Fruit fly (Drosophila melanogaster) whole organism, larva: ENCODE measurements around the gene GramD1B.
A peak's percentile ranks its signal among the peaks of the same experiment; 100 is the strongest.
"Not testable (repeated sequence)": the region's sequence is repeated elsewhere in the genome, so short reads cannot be mapped to it uniquely, and the experiment has no call there.

Source experiments
- noc ChIP-seq: fragments of 200-800 bp; sonication (Bioruptor generic); optimal IDR thresholded peaks from 3 replicates; lab custom pipeline; 2019; ENCODE audit warnings: missing biosample characterization, mild to moderate bottlenecking, missing genetic modification characterization, moderate library complexity

GramD1B gene

DNA sequence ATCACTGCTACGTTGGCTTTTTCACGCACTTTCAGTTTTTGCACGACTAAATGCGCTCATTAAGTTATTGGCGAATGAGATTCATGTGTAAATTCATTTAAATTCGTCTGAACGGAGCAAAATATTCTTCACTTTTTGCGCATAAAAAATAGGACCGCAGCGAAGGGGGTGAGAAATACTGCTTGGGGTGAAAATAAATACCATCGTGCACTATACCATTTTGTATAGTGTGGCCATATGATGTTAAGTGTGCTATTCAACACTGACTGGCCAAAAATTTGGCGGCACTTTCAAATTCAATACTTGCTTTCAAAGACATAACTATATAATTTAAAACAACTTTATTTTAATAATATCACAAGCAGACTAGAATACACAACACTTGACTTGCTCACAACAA lies at the start of gene GramD1B:
Gene GramD1B, minus strand, starts transcription at position 131 of the 400 bp plus-strand sequence.
- peak; percentile 12 for TF ChIP-seq noc (tag; lab: Kevin White, UChicago)

DNA sequence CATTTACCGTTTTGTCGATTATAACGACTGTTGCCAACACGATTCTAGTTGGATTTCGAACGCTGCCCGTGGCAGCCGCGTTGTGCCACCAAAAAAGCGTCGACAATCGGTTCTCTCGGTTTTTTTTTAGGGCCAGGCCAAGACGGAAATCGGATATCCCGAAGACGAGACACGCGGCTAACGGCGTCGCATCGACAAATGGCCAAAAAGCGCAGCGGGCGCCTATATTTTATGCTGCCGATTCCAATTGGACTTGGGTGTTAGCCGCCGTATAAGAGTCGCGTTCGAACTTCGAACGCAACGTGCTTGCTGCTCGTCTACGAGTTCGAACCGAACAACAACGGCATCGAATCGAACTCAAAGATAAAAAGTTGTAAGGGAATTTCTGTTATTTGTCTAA lies 49.6 kb upstream of the GramD1B start:
- TF ChIP-seq noc (tag; lab: Kevin White, UChicago) = no peak

DNA sequence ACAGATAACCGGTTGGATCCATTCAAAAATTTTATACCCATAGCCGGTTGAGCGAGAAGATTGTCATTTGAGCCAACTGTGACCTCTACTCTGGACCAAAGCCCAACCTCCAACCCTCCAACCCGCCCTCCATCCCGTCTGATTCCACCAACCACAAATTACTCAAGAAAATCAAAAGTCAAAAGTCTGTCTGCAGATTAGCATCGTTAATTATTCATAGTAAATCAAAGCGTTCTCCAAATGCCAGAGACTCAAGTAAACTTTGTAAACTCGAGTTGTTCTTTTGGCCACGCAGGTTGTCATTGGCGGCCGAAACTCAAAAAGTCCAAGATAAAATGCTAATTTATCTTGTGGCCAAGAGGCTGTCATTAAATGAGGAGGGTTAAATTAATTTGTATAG lies 44.4 kb upstream of the GramD1B start:
- no peak for TF ChIP-seq noc (tag; lab: Kevin White, UChicago)

DNA sequence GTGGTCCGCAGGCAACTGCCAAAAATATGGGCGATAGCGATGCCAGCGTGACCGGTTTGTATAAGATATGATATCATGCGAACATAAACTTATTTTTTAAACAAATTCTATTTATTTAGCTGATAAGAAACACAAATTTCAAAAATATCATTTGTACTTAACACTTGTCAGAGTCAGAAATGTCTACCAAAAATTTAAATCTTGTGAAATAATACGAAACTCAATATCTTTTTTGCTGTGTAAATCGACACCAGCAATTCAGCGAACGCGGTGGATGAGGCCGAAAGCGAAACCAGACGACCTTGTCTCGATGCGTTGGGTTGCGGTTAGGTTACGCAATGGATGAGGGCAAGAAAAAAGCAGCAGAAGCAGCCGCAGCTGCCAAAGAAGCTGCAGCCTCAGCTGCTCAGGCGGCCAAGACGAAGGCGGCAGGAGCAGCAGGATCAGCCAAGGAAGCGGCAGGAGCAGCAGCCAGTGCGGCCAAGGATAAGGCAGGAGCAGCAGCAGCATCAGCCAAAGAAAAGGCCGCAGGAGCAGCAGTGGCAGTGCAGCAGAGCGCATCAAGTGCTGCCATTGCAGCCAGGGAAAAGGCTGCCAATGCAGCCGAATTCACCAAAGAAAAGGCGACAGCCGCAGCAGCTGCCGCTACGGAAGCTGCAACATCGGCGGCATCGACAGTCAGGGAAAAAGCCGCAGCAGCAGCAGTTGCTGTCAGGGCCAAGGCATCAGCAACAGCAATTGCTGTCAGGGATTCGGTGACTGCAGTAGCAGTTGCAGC lies 43.5 kb upstream of the GramD1B start, which contains the start of gene CG31952:
Gene CG31952, plus strand, starts transcription at position 167 of the 778 bp plus-strand sequence.
- peak; percentile 2 for TF ChIP-seq noc (tag; lab: Kevin White, UChicago)

DNA sequence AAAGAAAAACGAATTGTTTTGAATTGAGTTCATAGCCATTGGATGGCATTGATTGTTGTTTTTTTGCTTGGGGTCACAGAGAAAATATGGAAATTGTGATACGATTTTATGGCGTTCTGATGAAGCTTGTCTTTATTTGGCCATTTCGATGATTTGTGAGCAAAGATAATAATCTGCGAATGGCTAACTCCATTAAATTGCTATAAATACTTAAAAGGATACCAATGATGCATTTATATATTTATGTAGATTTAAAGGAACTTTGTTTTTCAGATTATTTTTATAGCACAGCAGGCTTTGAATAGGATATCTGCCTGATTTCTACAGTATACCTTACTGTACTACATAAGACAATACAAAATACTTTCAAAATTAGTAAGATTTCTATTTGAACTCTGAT lies 37.1 kb upstream of the GramD1B start, which contains the start of gene CG8840:
Gene CG8840, plus strand, starts transcription at position 301 of the 400 bp plus-strand sequence.
- no peak for TF ChIP-seq noc (tag; lab: Kevin White, UChicago)

DNA sequence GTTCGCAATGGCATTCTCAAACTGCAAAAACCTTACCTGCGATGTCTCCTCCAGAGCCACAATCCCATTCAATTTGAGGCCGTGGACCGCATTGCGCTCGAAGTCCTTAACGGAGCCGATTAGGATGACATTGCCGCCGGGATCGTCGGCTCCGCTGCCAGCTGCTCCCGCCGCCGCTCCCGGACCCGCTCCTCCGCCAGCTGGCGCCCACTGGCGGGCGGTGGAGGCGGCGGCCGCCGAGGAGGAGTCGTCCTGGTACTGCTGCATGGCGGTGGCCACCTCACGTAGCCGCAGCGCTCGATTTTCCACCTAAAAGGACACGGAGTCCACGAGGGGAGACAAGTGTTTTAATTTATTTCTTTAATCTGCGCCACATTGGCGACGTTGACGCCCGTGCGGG lies 34.5 kb upstream of the GramD1B start:
- no peak for TF ChIP-seq noc (tag; lab: Kevin White, UChicago)

DNA sequence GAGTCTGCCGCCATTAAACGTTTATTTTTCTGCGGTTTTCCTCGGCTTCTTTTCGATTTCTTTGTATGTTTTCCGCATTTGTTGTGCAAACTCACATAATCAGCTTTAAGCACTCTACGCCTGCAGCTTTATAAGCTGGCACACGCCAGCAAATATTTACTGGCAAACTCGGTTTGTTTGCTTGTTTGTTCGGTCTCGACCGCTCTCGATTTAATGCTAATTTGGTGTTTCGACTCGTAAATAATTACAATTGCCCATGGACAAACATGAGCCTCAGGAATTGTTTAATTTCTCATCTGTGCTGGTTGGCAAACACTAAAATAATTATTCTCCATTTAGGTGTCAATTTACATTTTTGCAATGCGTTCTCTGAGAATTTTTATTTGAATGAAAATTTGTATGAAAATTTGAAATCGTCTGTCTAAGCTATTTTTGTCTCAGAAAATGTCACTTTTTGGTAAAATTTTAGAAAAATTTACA lies 24.5 kb upstream of the GramD1B start, which contains the start of gene CG34175:
Gene CG34175, plus strand, starts transcription at position 430 of the 480 bp plus-strand sequence.
- TF ChIP-seq noc (tag; lab: Kevin White, UChicago) = no peak

DNA sequence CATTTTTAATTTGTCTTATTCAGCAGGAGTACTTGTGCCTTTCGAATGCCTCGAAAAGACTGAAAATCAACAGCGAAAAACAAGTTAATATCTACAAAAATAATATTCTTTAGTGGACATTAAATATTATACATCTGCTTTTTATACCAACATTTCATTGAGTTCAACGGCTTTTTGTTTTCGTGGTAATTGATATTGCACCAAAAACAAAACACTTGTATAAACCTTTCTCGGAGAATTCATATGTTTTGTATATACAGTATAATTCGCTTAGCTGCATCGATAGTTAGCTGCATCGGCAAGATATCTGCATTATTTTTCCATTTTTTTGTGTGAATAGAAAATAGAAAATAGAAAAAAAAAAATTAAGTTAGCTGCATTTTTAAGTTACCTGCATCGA lies 15.2 kb upstream of the GramD1B start, which contains the start of gene CG42460:
Gene CG42460, minus strand, starts transcription at position 101 of the 400 bp plus-strand sequence.
- TF ChIP-seq noc (tag; lab: Kevin White, UChicago) = not testable (repeated sequence)

DNA sequence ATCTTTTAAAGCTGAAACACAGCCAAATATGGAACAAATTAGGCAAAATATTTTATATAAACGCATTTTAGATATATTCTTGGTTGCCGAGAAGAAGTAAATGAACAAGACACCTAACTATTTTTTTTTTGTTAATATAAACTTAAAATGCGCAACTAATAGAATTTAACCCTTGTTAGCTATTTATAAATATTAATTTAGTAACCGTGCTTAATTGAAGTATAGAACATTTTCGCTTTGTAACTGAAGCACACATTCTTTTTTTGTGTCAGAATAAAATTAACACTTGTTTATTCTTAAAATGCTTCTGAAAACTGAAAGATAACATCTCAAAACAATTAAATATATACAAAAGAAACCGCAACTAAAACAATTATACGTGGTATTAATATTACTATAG lies 14.5 kb upstream of the GramD1B start, which contains the start of gene Sfp23F:
Gene Sfp23F, minus strand, starts transcription at position 101 of the 400 bp plus-strand sequence.
- no peak for TF ChIP-seq noc (tag; lab: Kevin White, UChicago)

DNA sequence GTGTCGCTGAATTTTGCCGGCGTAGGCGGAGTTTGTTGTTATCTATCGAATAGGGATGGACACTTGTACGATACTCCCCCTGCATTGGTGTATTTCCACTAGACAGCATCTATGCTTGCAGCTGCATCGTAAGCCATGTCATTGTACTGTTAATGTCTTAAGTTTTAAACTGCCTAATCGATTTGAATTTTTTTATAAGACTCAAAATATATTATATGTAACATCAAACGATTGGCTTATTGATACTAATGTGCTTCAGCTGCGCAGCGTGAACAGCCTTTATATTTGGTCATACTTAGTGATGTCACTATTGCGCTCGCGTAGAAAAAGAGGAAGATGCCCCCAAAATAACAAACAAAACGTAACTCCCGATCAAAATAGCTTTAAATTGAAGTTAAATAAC lies 3.5 kb upstream of the GramD1B start, which contains the start of the genes CG9662 and Ptpa:
Gene CG9662, minus strand, starts transcription at position 54 of the 403 bp plus-strand sequence.
Gene Ptpa, plus strand, starts transcription at position 319 of the 403 bp plus-strand sequence.
- TF ChIP-seq noc (tag; lab: Kevin White, UChicago) = no peak

DNA sequence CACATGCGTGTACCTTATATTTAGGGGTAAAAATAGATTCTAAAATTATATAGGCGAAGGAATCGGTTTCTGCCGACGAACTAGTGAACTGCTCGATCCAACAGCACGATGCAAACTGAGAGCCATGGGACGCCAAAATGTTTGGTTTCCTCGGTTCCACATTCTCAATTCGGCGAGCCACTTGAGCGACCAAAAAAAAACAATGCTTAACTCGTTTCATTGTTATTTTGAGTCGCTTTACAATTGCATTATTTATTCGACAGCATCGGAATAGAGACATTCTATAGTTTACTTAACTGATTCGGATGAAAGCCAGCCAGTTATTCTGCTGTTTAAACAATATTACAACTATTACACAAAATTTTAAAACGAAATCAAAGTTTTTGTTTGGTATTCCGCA lies 2.4 kb upstream of the GramD1B start, which contains the start of gene CG15412:
Gene CG15412, minus strand, starts transcription at position 101 of the 400 bp plus-strand sequence.
- TF ChIP-seq noc (tag; lab: Kevin White, UChicago) = no peak

DNA sequence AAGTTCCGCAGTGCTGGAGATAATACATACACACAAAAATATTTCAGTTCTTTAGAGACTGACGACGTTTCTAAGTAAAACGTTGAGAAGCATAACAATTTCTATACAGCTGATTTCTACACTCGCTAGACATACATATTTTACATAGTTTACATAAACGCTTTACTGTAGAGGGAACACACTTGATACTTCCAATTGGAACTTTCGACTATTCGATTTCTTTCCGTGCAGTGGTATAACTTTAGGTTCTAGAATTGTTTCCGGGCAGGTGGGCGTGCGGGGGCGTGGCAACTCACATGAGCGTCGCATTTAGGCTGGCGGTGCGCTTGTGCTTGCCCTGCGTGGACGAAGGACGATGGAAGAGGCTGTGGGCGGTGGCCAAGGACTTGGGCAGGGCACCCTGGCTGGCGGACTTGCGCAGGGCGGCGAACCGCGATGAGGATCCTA lies 666 bp downstream of the GramD1B start:
- no peak for TF ChIP-seq noc (tag; lab: Kevin White, UChicago)

DNA sequence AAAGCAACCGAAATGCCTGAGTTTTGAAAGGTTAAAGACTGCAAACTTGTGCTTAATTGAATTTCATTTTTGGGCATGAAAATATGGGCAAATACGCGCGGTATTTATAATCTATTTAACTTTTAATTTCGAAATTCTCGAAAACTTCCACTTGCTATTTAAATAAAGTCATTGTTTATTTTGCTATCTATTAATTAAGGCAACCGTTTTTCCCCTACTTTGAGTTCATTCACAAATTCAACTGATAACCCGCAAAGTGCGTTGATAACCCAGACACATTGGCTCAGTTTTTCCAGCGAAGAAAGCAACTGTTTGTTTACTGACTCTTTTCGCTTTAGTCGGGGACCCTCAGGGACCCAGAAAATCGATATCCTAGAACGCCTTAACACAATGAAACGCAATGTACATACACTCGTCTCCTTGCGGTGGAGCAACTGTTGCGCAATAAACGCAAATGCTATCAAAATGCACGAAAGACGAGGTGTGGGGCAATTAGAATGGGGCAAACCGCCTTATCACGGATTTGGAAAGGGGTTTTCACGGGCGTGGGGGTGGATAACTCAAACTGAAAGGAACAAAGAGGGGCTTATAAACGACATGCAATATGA lies 1.3 kb downstream of the GramD1B start:
- TF ChIP-seq noc (tag; lab: Kevin White, UChicago) = no peak

DNA sequence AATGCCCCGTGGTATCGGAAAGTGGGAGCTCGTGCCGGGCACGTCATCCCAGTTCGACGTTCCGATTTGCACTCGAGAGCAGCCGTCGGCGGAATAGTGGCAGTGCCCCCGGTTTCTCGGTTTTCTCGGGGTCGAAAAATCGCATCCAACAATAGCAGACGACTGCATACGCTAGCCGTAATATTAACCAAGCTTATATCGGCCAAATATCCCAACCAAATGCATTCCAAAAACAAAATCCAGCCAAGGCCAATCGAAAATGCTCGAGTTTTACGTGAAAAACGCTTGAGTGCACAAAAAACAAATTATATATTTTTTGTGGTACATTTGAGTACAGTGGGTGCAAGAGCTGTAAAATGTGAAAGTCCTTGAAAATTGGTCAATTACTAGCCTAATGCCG lies 1.8 kb downstream of the GramD1B start:
- TF ChIP-seq noc (tag; lab: Kevin White, UChicago) = no peak

DNA sequence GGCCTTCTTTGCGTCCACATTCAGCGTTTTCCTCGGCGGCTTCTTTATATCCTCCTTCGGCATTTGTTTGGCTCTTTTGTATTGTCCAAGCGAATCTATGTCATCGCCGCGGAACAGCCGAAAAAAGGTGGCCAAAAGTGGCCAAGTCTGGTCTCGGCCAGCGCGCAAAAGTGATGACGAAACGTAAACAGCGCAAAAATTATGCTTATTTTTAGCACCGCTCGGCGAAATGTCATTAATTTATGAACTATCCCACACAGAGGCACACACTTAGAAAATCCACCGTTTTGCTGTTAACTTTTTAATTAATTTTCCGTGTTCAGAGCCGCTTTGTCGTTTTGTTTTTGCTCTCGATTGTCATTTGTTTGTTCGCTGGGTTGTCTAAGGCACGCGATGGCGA lies 2.3 kb downstream of the GramD1B start:
- no peak for TF ChIP-seq noc (tag; lab: Kevin White, UChicago)

DNA sequence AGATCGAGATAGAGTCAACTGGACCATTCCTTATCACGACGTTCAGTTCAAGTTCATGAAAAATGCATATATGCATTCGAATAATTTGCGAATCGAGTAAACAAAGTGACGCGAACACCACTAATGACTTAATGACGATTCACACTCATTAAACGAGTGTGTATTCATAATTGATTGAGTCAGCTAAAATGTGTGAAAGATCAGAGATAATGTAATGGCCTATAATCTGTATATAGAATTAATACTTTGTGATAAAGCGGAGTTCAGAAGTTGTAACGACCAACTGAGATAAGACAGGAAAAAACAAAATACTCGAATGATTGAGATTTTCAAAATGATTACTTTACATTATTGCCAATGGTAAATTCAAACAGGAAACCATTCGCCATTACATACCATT lies 3.4 kb downstream of the GramD1B start:
- TF ChIP-seq noc (tag; lab: Kevin White, UChicago) = no peak
